Fruit fly (Drosophila melanogaster) whole organism, embryonic: ENCODE measurements around the gene CG11608.

Experiments
- B-H1 ChIP-seq: fragments of 200-800 bp; sonication (Bioruptor generic); IDR thresholded peaks from 3 replicates; pipeline ENCODE4 v1.3.6; 2022; ENCODE audit warnings: missing biosample characterization, missing genetic modification characterization
- CG11504 ChIP-seq: fragments of 200-800 bp; sonication (Bioruptor generic); optimal IDR thresholded peaks from 3 replicates; lab custom pipeline; 2019; ENCODE audit warnings: missing biosample characterization, mild to moderate bottlenecking, missing genetic modification characterization, moderate library complexity
- CG12071 ChIP-seq: fragments of 200-800 bp; sonication (Bioruptor generic); optimal IDR thresholded peaks from 3 replicates; lab custom pipeline; 2018; ENCODE audit warnings: missing biosample characterization, mild to moderate bottlenecking, missing genetic modification characterization
- CG12155 ChIP-seq: fragments of 200-800 bp; sonication (Bioruptor generic); optimal IDR thresholded peaks from 3 replicates; lab custom pipeline; 2016; ENCODE audit warnings: missing biosample characterization, missing genetic modification characterization
- CG12659 ChIP-seq: fragments of 200-800 bp; sonication (Bioruptor generic); optimal IDR thresholded peaks from 3 replicates; lab custom pipeline; 2017; ENCODE audit warnings: mild to moderate bottlenecking, missing biosample characterization, missing genetic modification reagents, missing genetic modification characterization
- CG13296 ChIP-seq: fragments of 200-800 bp; sonication (Bioruptor generic); optimal IDR thresholded peaks from 3 replicates; lab custom pipeline; 2018; ENCODE audit warnings: missing biosample characterization, mild to moderate bottlenecking, missing genetic modification characterization
- CG13424 ChIP-seq: fragments of 200-800 bp; sonication (Bioruptor generic); optimal IDR thresholded peaks from 2 replicates; lab custom pipeline; 2019; ENCODE audit warnings: missing biosample characterization, mild to moderate bottlenecking, missing genetic modification characterization, moderate library complexity
- CG14050 ChIP-seq: fragments of 200-800 bp; sonication (Bioruptor generic); IDR thresholded peaks from 3 replicates; pipeline ENCODE4 v1.3.6; 2022; ENCODE audit warnings: missing biosample characterization, missing genetic modification characterization
- CG14441 ChIP-seq: fragments of 200-800 bp; sonication (Bioruptor generic); IDR thresholded peaks from 2 replicates; pipeline ENCODE4 v1.3.6; 2022; ENCODE audit warnings: missing biosample characterization, missing genetic modification characterization
- CG14667 ChIP-seq: fragments of 200-800 bp; sonication (Bioruptor generic); IDR thresholded peaks from 2 replicates; pipeline ENCODE4 v1.3.6; 2022; ENCODE audit warnings: missing biosample characterization, missing genetic modification characterization
- CG15269 ChIP-seq: fragments of 200-800 bp; sonication (Bioruptor generic); optimal IDR thresholded peaks from 2 replicates; lab custom pipeline; 2018; ENCODE audit warnings: missing biosample characterization, mild to moderate bottlenecking, missing genetic modification characterization, moderate library complexity
- CG17568 ChIP-seq: fragments of 200-800 bp; sonication (Bioruptor generic); optimal IDR thresholded peaks from 2 replicates; lab custom pipeline; 2018; ENCODE audit warnings: missing biosample characterization, mild to moderate bottlenecking, missing genetic modification characterization, moderate library complexity
- CG2678 ChIP-seq: fragments of 200-800 bp; sonication (Bioruptor generic); optimal IDR thresholded peaks from 3 replicates; lab custom pipeline; 2019; ENCODE audit warnings: missing biosample characterization, mild to moderate bottlenecking, missing genetic modification characterization, moderate library complexity
- CG30020 ChIP-seq: fragments of 200-800 bp; optimal IDR thresholded peaks from 2 replicates; lab custom pipeline; 2019; ENCODE audit warnings: missing biosample characterization, mild to moderate bottlenecking, missing genetic modification characterization, moderate library complexity
- CG30431 ChIP-seq: fragments of 200-800 bp; sonication (Bioruptor generic); optimal IDR thresholded peaks from 2 replicates; lab custom pipeline; 2017; ENCODE audit warnings: missing biosample characterization, missing genetic modification characterization
- CG31365 ChIP-seq: fragments of 200-800 bp; sonication (Bioruptor generic); optimal IDR thresholded peaks from 2 replicates; lab custom pipeline; 2018; ENCODE audit warnings: missing biosample characterization, mild to moderate bottlenecking, missing genetic modification characterization
- CG4404 ChIP-seq: fragments of 200-800 bp; sonication (Bioruptor generic); IDR thresholded peaks from 2 replicates; pipeline ENCODE4 v1.3.6; 2022; ENCODE audit warnings: missing biosample characterization, missing genetic modification characterization
- CG7556 ChIP-seq: fragments of 200-800 bp; sonication (Bioruptor generic); optimal IDR thresholded peaks from 2 replicates; lab custom pipeline; 2017; ENCODE audit warnings: missing biosample characterization, mild to moderate bottlenecking, missing genetic modification characterization
- CG7928 ChIP-seq: fragments of 200-800 bp; sonication (Bioruptor generic); optimal IDR thresholded peaks from 2 replicates; lab custom pipeline; 2017; ENCODE audit warnings: missing biosample characterization, mild to moderate bottlenecking, missing genetic modification characterization
- CG7963 ChIP-seq: fragments of 200-800 bp; sonication (Bioruptor generic); IDR thresholded peaks from 3 replicates; pipeline ENCODE4 v1.3.6; 2022; ENCODE audit warnings: missing biosample characterization, missing genetic modification characterization; ENCODE audit not compliant: partially characterized antibody
- CG8089 ChIP-seq: fragments of 200-800 bp; sonication (Bioruptor generic); optimal IDR thresholded peaks from 3 replicates; lab custom pipeline; 2016; ENCODE audit warnings: missing biosample characterization, missing genetic modification characterization
- CG9817 ChIP-seq: fragments of 200-800 bp; sonication (Bioruptor generic); optimal IDR thresholded peaks from 2 replicates; lab custom pipeline; 2018; ENCODE audit warnings: missing biosample characterization, mild to moderate bottlenecking, missing genetic modification characterization, moderate library complexity
- CHES-1-like ChIP-seq: fragments of 200-800 bp; sonication (Bioruptor generic); optimal IDR thresholded peaks from 2 replicates; lab custom pipeline; 2016; ENCODE audit warnings: missing biosample characterization, missing genetic modification characterization
- Doc2 ChIP-seq: fragments of 200-800 bp; sonication (Bioruptor generic); IDR thresholded peaks from 2 replicates; pipeline ENCODE4 v1.3.6; 2022; ENCODE audit warnings: missing biosample characterization, missing genetic modification characterization
- Eip74EF ChIP-seq, 2 experiments: fragments of 200-800 bp in 1 of 2; fragments of >200 bp in 1 of 2; sonication (Bioruptor generic) in 1 of 2; optimal IDR thresholded peaks; 2 replicates each; lab custom pipeline; 2017 to 2019; ENCODE audit warnings: missing biosample characterization in 2 of 2, missing genetic modification characterization in 2 of 2, mild to moderate bottlenecking in 1 of 2, moderate library complexity in 1 of 2
- Fer2 ChIP-seq: fragments of 200-800 bp; sonication (Bioruptor generic); optimal IDR thresholded peaks from 2 replicates; lab custom pipeline; 2018; ENCODE audit warnings: missing biosample characterization, mild to moderate bottlenecking, missing genetic modification characterization, moderate library complexity
- Hmr ChIP-seq: fragments of 200-800 bp; sonication (Bioruptor generic); optimal IDR thresholded peaks from 3 replicates; lab custom pipeline; 2017; ENCODE audit warnings: mild to moderate bottlenecking, missing biosample characterization, missing genetic modification reagents, missing genetic modification characterization
- MTF-1 ChIP-seq: fragments of 200-800 bp; sonication (Bioruptor generic); optimal IDR thresholded peaks from 2 replicates; lab custom pipeline; 2018; ENCODE audit warnings: missing biosample characterization, mild to moderate bottlenecking, missing genetic modification characterization, borderline replicate concordance
- Meics ChIP-seq: fragments of 200-800 bp; sonication (Bioruptor generic); optimal IDR thresholded peaks from 2 replicates; lab custom pipeline; 2017; ENCODE audit warnings: missing biosample characterization, mild to moderate bottlenecking, missing genetic modification characterization
- Mrtf ChIP-seq: fragments of 200-800 bp; sonication (Bioruptor generic); IDR thresholded peaks from 3 replicates; pipeline ENCODE4 v1.3.6; 2022; ENCODE audit warnings: missing biosample characterization, missing genetic modification characterization
- NC2α ChIP-seq: fragments of 200-800 bp; sonication (Bioruptor generic); optimal IDR thresholded peaks from 2 replicates; lab custom pipeline; 2016; ENCODE audit warnings: missing biosample characterization, missing genetic modification characterization
- Neu2 ChIP-seq: fragments of 200-800 bp; sonication (Bioruptor generic); optimal IDR thresholded peaks from 3 replicates; lab custom pipeline; 2016; ENCODE audit warnings: missing biosample characterization, missing genetic modification characterization, borderline replicate concordance
- Sin3A ChIP-seq: fragments of >200 bp; optimal IDR thresholded peaks from 2 replicates; lab custom pipeline; 2018
- Trl ChIP-seq, 3 experiments: fragments of >200 bp in 2 of 3; fragments of 200-800 bp in 1 of 3; sonication (Bioruptor generic) in 1 of 3; optimal IDR thresholded peaks; 2 replicates in 1 of 3; 3 replicates in 2 of 3; lab custom pipeline; 2016 to 2017; ENCODE audit warnings: missing biosample characterization in 1 of 3, missing genetic modification characterization in 1 of 3
- ab ChIP-seq: fragments of 200-800 bp; sonication (Bioruptor generic); optimal IDR thresholded peaks from 2 replicates; lab custom pipeline; 2016; ENCODE audit warnings: missing biosample characterization, missing genetic modification characterization
- ac ChIP-seq: fragments of 200-800 bp; sonication (Bioruptor generic); optimal IDR thresholded peaks from 3 replicates; lab custom pipeline; 2017; ENCODE audit warnings: missing biosample characterization, mild to moderate bottlenecking, missing genetic modification characterization
- ash1 ChIP-seq: fragments of 200-800 bp; sonication (Bioruptor generic); optimal IDR thresholded peaks from 2 replicates; lab custom pipeline; 2018; ENCODE audit warnings: missing biosample characterization, mild to moderate bottlenecking, missing genetic modification characterization
- cas ChIP-seq: fragments of 200-800 bp; sonication (Bioruptor generic); IDR thresholded peaks from 2 replicates; pipeline ENCODE4 v1.3.6; 2022; ENCODE audit warnings: missing biosample characterization, missing genetic modification characterization
- chn ChIP-seq: fragments of 200-800 bp; sonication (Bioruptor generic); optimal IDR thresholded peaks from 2 replicates; lab custom pipeline; 2016; ENCODE audit warnings: missing biosample characterization, missing genetic modification characterization
- dpn ChIP-seq, 2 experiments: fragments of 200-800 bp; sonication (Bioruptor generic); optimal IDR thresholded peaks; 3 replicates each; lab custom pipeline; 2016; ENCODE audit warnings: missing biosample characterization in 2 of 2, missing genetic modification characterization in 2 of 2
- fd102C ChIP-seq: fragments of 200-800 bp; sonication (Bioruptor generic); optimal IDR thresholded peaks from 2 replicates; lab custom pipeline; 2018; ENCODE audit warnings: missing biosample characterization, mild to moderate bottlenecking, missing genetic modification characterization, moderate library complexity
- gsb-n ChIP-seq: fragments of 200-800 bp; sonication (Bioruptor generic); optimal IDR thresholded peaks from 3 replicates; lab custom pipeline; 2018; ENCODE audit warnings: missing biosample characterization, mild to moderate bottlenecking, missing genetic modification characterization
- klu ChIP-seq: fragments of 200-800 bp; sonication (Bioruptor generic); IDR thresholded peaks from 2 replicates; pipeline ENCODE4 v1.3.6; 2022; ENCODE audit warnings: missing biosample characterization, missing genetic modification characterization
- lmd ChIP-seq: fragments of 200-800 bp; sonication (Bioruptor generic); IDR thresholded peaks from 2 replicates; pipeline ENCODE4 v1.3.6; 2022; ENCODE audit warnings: missing biosample characterization, missing genetic modification characterization
- nerfin-2 ChIP-seq: fragments of 200-800 bp; sonication (Bioruptor generic); IDR thresholded peaks from 2 replicates; pipeline ENCODE4 v1.3.6; 2022; ENCODE audit warnings: missing biosample characterization, missing genetic modification characterization; ENCODE audit not compliant: partially characterized antibody
- nmo ChIP-seq: fragments of 200-800 bp; sonication (Bioruptor generic); optimal IDR thresholded peaks from 2 replicates; lab custom pipeline; 2018; ENCODE audit warnings: missing biosample characterization, mild to moderate bottlenecking, missing genetic modification characterization, moderate library complexity
- slp2 ChIP-seq: fragments of 200-800 bp; sonication (Bioruptor generic); optimal IDR thresholded peaks from 2 replicates; lab custom pipeline; 2016; ENCODE audit warnings: missing biosample characterization, missing genetic modification characterization
- sr ChIP-seq: fragments of 200-800 bp; sonication (Bioruptor generic); IDR thresholded peaks from 3 replicates; pipeline ENCODE4 v1.3.6; 2022; ENCODE audit warnings: missing biosample characterization, missing genetic modification characterization
- tna ChIP-seq: fragments of 200-800 bp; sonication (Bioruptor generic); IDR thresholded peaks from 2 replicates; pipeline ENCODE4 v1.3.6; 2022; ENCODE audit warnings: missing biosample characterization, missing genetic modification characterization; ENCODE audit not compliant: partially characterized antibody
- toy ChIP-seq: fragments of 200-800 bp; sonication (Bioruptor generic); IDR thresholded peaks from 2 replicates; pipeline ENCODE4 v1.3.6; 2022; ENCODE audit warnings: missing biosample characterization, missing genetic modification characterization
- trem ChIP-seq: fragments of 200-800 bp; optimal IDR thresholded peaks from 3 replicates; lab custom pipeline; 2019; ENCODE audit warnings: missing biosample characterization, mild to moderate bottlenecking, missing genetic modification characterization, moderate library complexity

The CG11608 gene

DNA sequence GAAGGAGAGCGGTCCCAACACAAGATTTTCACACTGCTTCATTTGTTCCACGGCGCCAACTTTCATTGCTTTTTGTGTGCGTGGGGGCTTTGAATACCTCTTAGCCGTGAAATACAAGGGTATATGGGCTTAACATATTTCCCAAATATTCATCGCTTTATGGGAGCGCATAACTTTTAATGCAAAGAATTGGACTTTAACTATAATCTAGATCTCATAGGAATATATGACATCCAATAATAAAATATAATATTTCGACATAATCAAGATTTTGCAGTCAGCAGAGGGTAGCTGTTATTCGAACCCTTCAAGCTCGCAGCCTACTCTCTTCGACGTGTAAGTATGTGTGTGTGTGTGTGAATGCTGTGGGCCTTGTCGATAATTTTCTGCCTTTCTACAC lies 46.6 kb upstream of the CG11608 start (continued):
- TF ChIP-seq Trl (optimal IDR thresholded peaks at IDR 0.05; lab: Kevin White, UChicago) (no peak), Trl (GFP tag; optimal IDR thresholded peaks at IDR 0.05; lab: Kevin White, UChicago) (no peak), CG2678 (peak; percentile 62), lmd (GFP tag; lab: Robert Waterston, UW) (peak; percentile 29; the same call in 1 of the 2 replicates), Mrtf (GFP tag; lab: Robert Waterston, UW) (0 out of 3 replicates have a peak, but pooled peaks have one; percentile 8), Meics (peak; percentile 59), Eip74EF (GFP tag; optimal IDR thresholded peaks at IDR 0.05; lab: Kevin White, UChicago) (no peak), CG8089 (GFP tag; lab: Kevin White, UChicago) (no peak), CG15269 (tag; lab: Kevin White, UChicago) (peak; percentile 39), toy (GFP tag; lab: Robert Waterston, UW) (no peak), CG12659 (no peak), Sin3A (lab: Kevin White, UChicago) (no peak), CHES-1-like (no peak), CG31365 (no peak), CG7963 (GFP tag; lab: Robert Waterston, UW) (no peak), CG12155 (GFP tag; lab: Kevin White, UChicago) (no peak), ab (GFP tag; lab: Kevin White, UChicago) (no peak), nerfin-2 (GFP tag; lab: Robert Waterston, UW) (no peak), klu (GFP tag; lab: Robert Waterston, UW) (no peak), nmo (GFP tag; lab: Kevin White, UChicago) (peak; percentile 28), Hmr (GFP tag; lab: Kevin White, UChicago) (peak; percentile 58), CG11504 (tag; lab: Kevin White, UChicago) (peak; percentile 66), ash1 (GFP tag; lab: Kevin White, UChicago) (no peak), CG9817 (peak; percentile 17), CG13296 (GFP tag; lab: Kevin White, UChicago) (no peak), CG7556 (GFP tag; lab: Kevin White, UChicago) (peak; percentile 51), ac (no peak), CG7928 (GFP tag; lab: Kevin White, UChicago) (no peak), slp2 (GFP tag; lab: Kevin White, UChicago) (no peak), NC2α (no peak), fd102C (GFP tag; lab: Kevin White, UChicago) (no peak), chn (no peak), CG13424 (tag; lab: Kevin White, UChicago) (peak; percentile 24), CG14667 (GFP tag; lab: Robert Waterston, UW) (no peak), CG14050 (GFP tag; lab: Robert Waterston, UW) (no peak), CG4404 (GFP tag; lab: Robert Waterston, UW) (no peak), Neu2 (GFP tag; lab: Kevin White, UChicago) (no peak), CG14441 (GFP tag; lab: Robert Waterston, UW) (peak; percentile 36), CG12071 (GFP tag; lab: Kevin White, UChicago) (no peak), Fer2 (tag; lab: Kevin White, UChicago) (no peak), Doc2 (GFP tag; lab: Robert Waterston, UW) (no peak), CG30431 (no peak), trem (no peak), CG30020 (tag; lab: Kevin White, UChicago) (no peak), CG17568 (GFP tag; lab: Kevin White, UChicago) (no peak), tna (GFP tag; lab: Robert Waterston, UW) (no peak), gsb-n (no peak), MTF-1 (GFP tag; lab: Kevin White, UChicago) (no peak), dpn (GFP tag; optimal IDR thresholded peaks at IDR 0.05; lab: Kevin White, UChicago) (peak in 1 of 2 experiments; percentile 11), sr (GFP tag; lab: Robert Waterston, UW) (no peak), B-H1 (GFP tag; lab: Robert Waterston, UW) (no peak), cas (GFP tag; lab: Robert Waterston, UW) (no peak)
